Worm (Caenorhabditis elegans): ENCODE data around the gene C50E3.7.

DNA sequence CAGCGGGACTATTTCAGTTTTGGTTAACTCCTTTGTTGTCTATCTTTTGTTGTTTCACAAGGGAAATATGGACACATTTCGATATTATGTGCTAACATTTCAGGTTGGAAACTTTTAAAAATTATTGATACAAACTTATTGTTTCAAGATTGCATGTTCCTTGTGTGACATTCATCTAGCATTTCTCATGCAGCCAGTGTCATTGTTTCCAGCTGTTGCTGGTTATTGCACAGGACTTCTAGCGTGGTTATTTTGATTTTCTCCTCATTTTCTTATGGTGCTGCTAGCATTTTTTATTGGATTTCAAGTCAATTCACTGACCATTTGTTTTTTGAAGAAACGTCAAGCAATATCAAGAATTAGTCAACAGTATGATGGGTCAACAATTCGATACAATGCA, 42.3 kb downstream of the C50E3.7 start:
- TF ChIP-seq nhr-237 (tag; optimal IDR thresholded peaks at IDR 0.05): no peak
- TF ChIP-seq nhr-10 (tag; optimal IDR thresholded peaks at IDR 0.05): no peak
- TF ChIP-seq snpc-4 (tag; optimal IDR thresholded peaks at IDR 0.05): no peak
- no peak for TF ChIP-seq aly-2 (tag; optimal IDR thresholded peaks at IDR 0.05)
